Worm (Caenorhabditis elegans): Measurements from ENCODE around the gene daf-36.

ce11 chrV:10179235-10179634 is 46.3 kb downstream of the daf-36 start, which contains the start of gene cul-5:
- no peak for TF ChIP-seq snpc-4 (tag; optimal IDR thresholded peaks at IDR 0.05)
- no peak for TF ChIP-seq ztf-11 (tag; optimal IDR thresholded peaks at IDR 0.05)
- TF ChIP-seq nhr-11 (tag; optimal IDR thresholded peaks at IDR 0.05), result no peak
- no peak for TF ChIP-seq lin-35 (GFP tag; optimal IDR thresholded peaks at IDR 0.05)
- no peak for TF ChIP-seq jun-1 (tag; optimal IDR thresholded peaks at IDR 0.05)
- no peak for TF ChIP-seq ceh-90 (tag; optimal IDR thresholded peaks at IDR 0.05)
- TF ChIP-seq ceh-82 (tag; optimal IDR thresholded peaks at IDR 0.05), result no peak

All from whole organism, L1 larva.